Worm (Caenorhabditis elegans): ENCODE data around the gene F21D5.4.

Gene F21D5.4

ce11 chrIV:8743654-8744332, 5.9 kb downstream of the F21D5.4 start, which contains the start of gene F21D5.7 (continued):
- TF ChIP-seq lir-1 (GFP tag; conservative IDR thresholded peaks at IDR 0.05) (no peak), sea-2 (GFP tag; IDR thresholded peaks at IDR 0.05) (no peak), ZK185.1 (tag; optimal IDR thresholded peaks at IDR 0.05; ENCODE audit: poor library complexity, severe bottlenecking) (peak; percentile 63), ztf-3 (GFP tag; optimal IDR thresholded peaks at IDR 0.05) (no peak), mcd-1 (GFP tag; IDR thresholded peaks at IDR 0.05) (peak; percentile 75), atf-7 (tag; optimal IDR thresholded peaks at IDR 0.05) (peak; percentile 28), die-1 (tag; optimal IDR thresholded peaks at IDR 0.05) (no peak), ztf-25 (GFP tag; IDR thresholded peaks at IDR 0.05) (no peak), nhr-27 (tag; optimal IDR thresholded peaks at IDR 0.05) (no peak), nhr-80 (tag; optimal IDR thresholded peaks at IDR 0.05) (peak; percentile 67), tbx-9 (tag; optimal IDR thresholded peaks at IDR 0.05; ENCODE audit: borderline replicate concordance) (no peak), T26A5.8 (tag; optimal IDR thresholded peaks at IDR 0.05) (no peak), tbp1 (GFP tag; optimal IDR thresholded peaks at IDR 0.05) (peak; percentile 55), ceh-40 (GFP tag; IDR thresholded peaks at IDR 0.05) (no peak), pha-4 (tag; optimal IDR thresholded peaks at IDR 0.05) (peak; percentile 25), Y53G8AR.9 (GFP tag; conservative IDR thresholded peaks at IDR 0.05) (peak; percentile 81), bed-2 (GFP tag; IDR thresholded peaks at IDR 0.05) (no peak), nfya-2 (GFP tag; IDR thresholded peaks at IDR 0.05) (no peak), attf-5 (GFP tag; optimal IDR thresholded peaks at IDR 0.05) (peak; percentile 90), efl-1 (GFP tag; optimal IDR thresholded peaks at IDR 0.05) (peak; percentile 37), hlh-12 (tag; optimal IDR thresholded peaks at IDR 0.05) (no peak), pbrm-1 (GFP tag; IDR thresholded peaks at IDR 0.05) (0 out of 2 replicates have a peak, but pooled peaks have one; percentile 64), mes-4 (tag; optimal IDR thresholded peaks at IDR 0.05) (no peak), madf-3 (GFP tag; IDR thresholded peaks at IDR 0.05) (no peak), sdz-38 (tag; optimal IDR thresholded peaks at IDR 0.05) (no peak), B0019.2 (GFP tag; conservative IDR thresholded peaks at IDR 0.05) (no peak), somi-1 (GFP tag; optimal IDR thresholded peaks at IDR 0.05) (no peak), ztf-22 (GFP tag; optimal IDR thresholded peaks at IDR 0.05) (no peak), dpl-1 (GFP tag; optimal IDR thresholded peaks at IDR 0.05) (peak; percentile 13), lin-26 (GFP tag; IDR thresholded peaks at IDR 0.05) (no peak), B0261.1 (tag; optimal IDR thresholded peaks at IDR 0.05) (no peak), nhr-120 (GFP tag; IDR thresholded peaks at IDR 0.05) (no peak), lag-1 (GFP tag; IDR thresholded peaks at IDR 0.05) (no peak), dpff-1 (tag; optimal IDR thresholded peaks at IDR 0.05) (no peak), D2030.7 (GFP tag; IDR thresholded peaks at IDR 0.05) (peak; percentile 27; the same call in 1 of the 2 replicates), madf-6 (GFP tag; IDR thresholded peaks at IDR 0.05) (peak; percentile 69), snpc-4 (GFP tag; optimal IDR thresholded peaks at IDR 0.05) (no peak), snpc-4 (tag; optimal IDR thresholded peaks at IDR 0.05) (peak in 3 of 4 experiments; percentile 51 to 63 (median 59)), ceh-58 (GFP tag; IDR thresholded peaks at IDR 0.05) (no peak), cebp-1 (GFP tag; IDR thresholded peaks at IDR 0.05) (peak; percentile 22; the same call in 1 of the 2 replicates), cebp-1 (tag; optimal IDR thresholded peaks at IDR 0.05) (peak; percentile 93), egl-44 (GFP tag; IDR thresholded peaks at IDR 0.05) (no peak), madf-10 (tag; optimal IDR thresholded peaks at IDR 0.05) (peak; percentile 69), ccch-3 (GFP tag; optimal IDR thresholded peaks at IDR 0.05) (no peak), nfya-1 (tag; optimal IDR thresholded peaks at IDR 0.05; ENCODE audit: borderline replicate concordance, insufficient read depth) (no peak), hsf-1 (GFP tag; IDR thresholded peaks at IDR 0.05) (no peak), C06A6.2 (GFP tag; conservative IDR thresholded peaks at IDR 0.05) (no peak), let-607 (tag; optimal IDR thresholded peaks at IDR 0.05) (peak; percentile 97), K11D2.4 (GFP tag; IDR thresholded peaks at IDR 0.05) (peak; percentile 71; the same call in 1 of the 2 replicates)

Measured in whole organism, young adult.